Worm (Caenorhabditis elegans) whole organism, young adult: Measurements from ENCODE around the gene dmd-7.

Experiments used
- B0336.3 ChIP-seq: fragments of 200-800 bp; sonication (Bioruptor generic); IDR thresholded peaks from 2 replicates; pipeline ENCODE4 v1.3.6; 2022; ENCODE audit warnings: missing genetic modification characterization, missing compliant biosample characterization
- C06A6.2 ChIP-seq: fragments of 200-800 bp; sonication (Bioruptor generic); conservative IDR thresholded peaks from 2 replicates; pipeline ENCODE4 v1.3.6; 2022; ENCODE audit warnings: missing genetic modification characterization, missing compliant biosample characterization
- D2030.7 ChIP-seq: fragments of 200-800 bp; sonication (Bioruptor generic); IDR thresholded peaks from 2 replicates; pipeline ENCODE4 v1.3.6; 2022; ENCODE audit warnings: missing genetic modification reagents, missing genetic modification characterization, missing compliant biosample characterization
- F10E7.11 ChIP-seq: sonication (generic microtip); optimal IDR thresholded peaks from 2 replicates; lab custom pipeline; 2017; ENCODE audit warnings: mild to moderate bottlenecking, missing genetic modification characterization, moderate library complexity, missing compliant biosample characterization
- F33H1.4 ChIP-seq: fragments of 200-800 bp; sonication (Bioruptor generic); IDR thresholded peaks from 2 replicates; pipeline ENCODE4 v1.3.6; 2022; ENCODE audit warnings: missing genetic modification reagents, missing genetic modification characterization, missing compliant biosample characterization
- F37B4.10 ChIP-seq: fragments of 200-800 bp; sonication (Bioruptor generic); IDR thresholded peaks from 2 replicates; pipeline ENCODE4 v1.3.6; 2022; ENCODE audit warnings: missing genetic modification characterization, missing compliant biosample characterization
- F49E8.2 ChIP-seq: sonication (generic microtip); optimal IDR thresholded peaks from 3 replicates; lab custom pipeline; 2017; ENCODE audit warnings: missing genetic modification characterization, mild to moderate bottlenecking, missing compliant biosample characterization, antibody characterized with exemption, moderate library complexity; ENCODE audit not compliant: insufficient read depth
- F55B11.4 ChIP-seq: sonication (generic microtip); optimal IDR thresholded peaks from 2 replicates; lab custom pipeline; 2016; ENCODE audit warnings: missing compliant biosample characterization, missing genetic modification characterization, borderline replicate concordance; ENCODE audit not compliant: insufficient read depth
- F57A8.1 ChIP-seq: fragments of 200-800 bp; sonication (Bioruptor generic); optimal IDR thresholded peaks from 2 replicates; lab custom pipeline; 2018; ENCODE audit warnings: mild to moderate bottlenecking, missing genetic modification characterization, moderate library complexity, missing compliant biosample characterization
- T07F8.4 ChIP-seq: sonication (generic microtip); optimal IDR thresholded peaks from 2 replicates; lab custom pipeline; 2016; ENCODE audit warnings: mild to moderate bottlenecking, missing genetic modification characterization, moderate library complexity, missing compliant biosample characterization
- Y53F4B.3 ChIP-seq: fragments of 200-800 bp; sonication (Bioruptor generic); IDR thresholded peaks from 2 replicates; pipeline ENCODE4 v1.3.6; 2022; ENCODE audit warnings: missing genetic modification reagents, missing genetic modification characterization, missing compliant biosample characterization
- Y56A3A.18 ChIP-seq: fragments of 200-800 bp; sonication (Bioruptor generic); IDR thresholded peaks from 2 replicates; pipeline ENCODE4 v1.3.6; 2022; ENCODE audit warnings: missing genetic modification reagents, missing genetic modification characterization, missing compliant biosample characterization
- Y67H2A.10 ChIP-seq: fragments of 200-800 bp; sonication (Bioruptor generic); conservative IDR thresholded peaks from 2 replicates; pipeline ENCODE4 v1.3.6; 2022; ENCODE audit warnings: missing genetic modification reagents, missing genetic modification characterization, missing compliant biosample characterization
- attf-5 ChIP-seq: fragments of 200-800 bp; sonication (Bioruptor generic); optimal IDR thresholded peaks from 2 replicates; lab custom pipeline; 2018; ENCODE audit warnings: mild to moderate bottlenecking, missing genetic modification characterization, missing compliant biosample characterization
- ccch-3 ChIP-seq: fragments of 200-800 bp; sonication (Bioruptor generic); optimal IDR thresholded peaks from 2 replicates; lab custom pipeline; 2018; ENCODE audit warnings: mild to moderate bottlenecking, missing genetic modification characterization, missing compliant biosample characterization
- ceh-27 ChIP-seq: fragments of 200-800 bp; sonication (Bioruptor generic); optimal IDR thresholded peaks from 2 replicates; lab custom pipeline; 2018; ENCODE audit warnings: mild to moderate bottlenecking, missing genetic modification characterization, moderate library complexity, missing compliant biosample characterization
- ceh-40 ChIP-seq: fragments of 200-800 bp; sonication (Bioruptor generic); IDR thresholded peaks from 2 replicates; pipeline ENCODE4 v1.3.6; 2022; ENCODE audit warnings: missing genetic modification characterization, missing compliant biosample characterization
- ceh-79 ChIP-seq: sonication (generic microtip); optimal IDR thresholded peaks from 2 replicates; lab custom pipeline; 2017; ENCODE audit warnings: mild to moderate bottlenecking, missing genetic modification characterization, missing compliant biosample characterization
- ceh-91 ChIP-seq: fragments of 200-800 bp; sonication (Bioruptor generic); IDR thresholded peaks from 2 replicates; pipeline ENCODE4 v1.3.6; 2022; ENCODE audit warnings: missing genetic modification reagents, missing genetic modification characterization, missing compliant biosample characterization
- egl-18 ChIP-seq: fragments of 200-800 bp; sonication (Bioruptor generic); IDR thresholded peaks from 2 replicates; pipeline ENCODE4 v1.3.6; 2022; ENCODE audit warnings: missing genetic modification reagents, missing genetic modification characterization, missing compliant biosample characterization
- egrh-3 ChIP-seq: fragments of 200-800 bp; sonication (Bioruptor generic); IDR thresholded peaks from 2 replicates; pipeline ENCODE4 v1.3.6; 2022; ENCODE audit warnings: missing genetic modification reagents, missing genetic modification characterization, missing compliant biosample characterization
- ets-4 ChIP-seq: fragments of 200-800 bp; sonication (Bioruptor generic); optimal IDR thresholded peaks from 2 replicates; lab custom pipeline; 2018; ENCODE audit warnings: mild to moderate bottlenecking, missing genetic modification characterization, missing compliant biosample characterization
- him-1 ChIP-seq: sonication (generic microtip); optimal IDR thresholded peaks from 2 replicates; lab custom pipeline; 2016; ENCODE audit warnings: missing genotype, missing genetic modification reagents, missing genetic modification characterization, missing compliant biosample characterization
- lag-1 ChIP-seq: fragments of 200-800 bp; sonication (Bioruptor generic); IDR thresholded peaks from 2 replicates; pipeline ENCODE4 v1.3.6; 2022; ENCODE audit warnings: missing genetic modification reagents, missing genetic modification characterization, missing compliant biosample characterization
- lir-1 ChIP-seq: fragments of 200-800 bp; sonication (Bioruptor generic); conservative IDR thresholded peaks from 2 replicates; pipeline ENCODE4 v1.3.6; 2022; ENCODE audit warnings: missing genetic modification reagents, missing genetic modification characterization, missing compliant biosample characterization
- lsl-1 ChIP-seq: fragments of 200-800 bp; sonication (Bioruptor generic); optimal IDR thresholded peaks from 2 replicates; lab custom pipeline; 2018; ENCODE audit warnings: mild to moderate bottlenecking, missing genetic modification characterization, moderate library complexity, missing compliant biosample characterization
- madf-10 ChIP-seq: sonication (generic microtip); optimal IDR thresholded peaks from 2 replicates; lab custom pipeline; 2016; ENCODE audit warnings: mild to moderate bottlenecking, missing genetic modification characterization, missing compliant biosample characterization
- madf-6 ChIP-seq: fragments of 200-800 bp; sonication (Bioruptor generic); IDR thresholded peaks from 2 replicates; pipeline ENCODE4 v1.3.6; 2022; ENCODE audit warnings: missing genetic modification reagents, missing genetic modification characterization, missing compliant biosample characterization
- madf-8 ChIP-seq: fragments of 200-800 bp; sonication (Bioruptor generic); conservative IDR thresholded peaks from 2 replicates; pipeline ENCODE4 v1.3.6; 2022; ENCODE audit warnings: missing genetic modification reagents, missing genetic modification characterization, missing compliant biosample characterization
- nhr-120 ChIP-seq: fragments of 200-800 bp; sonication (Bioruptor generic); IDR thresholded peaks from 2 replicates; pipeline ENCODE4 v1.3.6; 2022; ENCODE audit warnings: missing genetic modification characterization, missing compliant biosample characterization
- nhr-80 ChIP-seq: sonication (generic microtip); optimal IDR thresholded peaks from 2 replicates; lab custom pipeline; 2016; ENCODE audit warnings: missing genetic modification characterization, missing compliant biosample characterization
- nhr-90 ChIP-seq: sonication (generic microtip); optimal IDR thresholded peaks from 2 replicates; lab custom pipeline; 2016; ENCODE audit warnings: missing genotype, mild to moderate bottlenecking, missing genetic modification characterization, missing compliant biosample characterization
- rcor-1 ChIP-seq: fragments of 200-800 bp; sonication (Bioruptor generic); IDR thresholded peaks from 2 replicates; pipeline ENCODE4 v1.3.6; 2022; ENCODE audit warnings: missing genetic modification reagents, missing genetic modification characterization, missing compliant biosample characterization
- repo-1 ChIP-seq: sonication (generic microtip); optimal IDR thresholded peaks from 2 replicates; lab custom pipeline; 2017; ENCODE audit warnings: mild to moderate bottlenecking, missing genetic modification characterization, missing compliant biosample characterization
- rpc-1 ChIP-seq, 2 experiments: fragments of 150-350 bp in 1 of 2; sonication (generic microtip) in 1 of 2; optimal IDR thresholded peaks; 2 replicates each; lab custom pipeline; 2014 to 2018; ENCODE audit warnings: missing biosample characterization in 1 of 2, missing genetic modification characterization in 1 of 2, missing genetic modification reagents in 1 of 2, missing genotype in 1 of 2
- sdz-38 ChIP-seq: sonication (generic microtip); optimal IDR thresholded peaks from 2 replicates; lab custom pipeline; 2016; ENCODE audit warnings: missing genotype, missing genetic modification characterization, missing compliant biosample characterization
- snpc-1.1 ChIP-seq: sonication (generic microtip); optimal IDR thresholded peaks from 2 replicates; lab custom pipeline; 2017; ENCODE audit warnings: missing genetic modification characterization, mild to moderate bottlenecking, missing compliant biosample characterization, antibody characterized with exemption, moderate library complexity, missing genotype, missing genetic modification reagents; ENCODE audit not compliant: insufficient read depth
- snpc-1.3 ChIP-seq: sonication (generic microtip); optimal IDR thresholded peaks from 2 replicates; lab custom pipeline; 2017; ENCODE audit warnings: missing genetic modification characterization, mild to moderate bottlenecking, missing compliant biosample characterization, antibody characterized with exemption, moderate library complexity, missing genotype, missing genetic modification reagents; ENCODE audit not compliant: insufficient read depth
- snpc-3.4 ChIP-seq: sonication (generic microtip); optimal IDR thresholded peaks from 2 replicates; lab custom pipeline; 2017; ENCODE audit warnings: missing genetic modification characterization, mild to moderate bottlenecking, missing compliant biosample characterization, antibody characterized with exemption, moderate library complexity, missing genotype, missing genetic modification reagents
- sptf-2 ChIP-seq: fragments of 200-800 bp; sonication (Bioruptor generic); optimal IDR thresholded peaks from 2 replicates; lab custom pipeline; 2018; ENCODE audit warnings: mild to moderate bottlenecking, missing genetic modification characterization, missing compliant biosample characterization
- tbp1 ChIP-seq: fragments of 200-800 bp; sonication (Bioruptor generic); optimal IDR thresholded peaks from 2 replicates; lab custom pipeline; 2018; ENCODE audit warnings: mild to moderate bottlenecking, missing genetic modification characterization, missing compliant biosample characterization
- xnd-1 ChIP-seq: sonication (generic microtip); optimal IDR thresholded peaks from 2 replicates; lab custom pipeline; 2016; ENCODE audit warnings: missing genotype, missing genetic modification reagents, missing genetic modification characterization, missing compliant biosample characterization
- ztf-26 ChIP-seq: sonication (generic microtip); optimal IDR thresholded peaks from 2 replicates; lab custom pipeline; 2017; ENCODE audit warnings: missing genetic modification characterization, missing compliant biosample characterization
- ztf-28 ChIP-seq: fragments of 200-800 bp; sonication (Bioruptor generic); IDR thresholded peaks from 2 replicates; pipeline ENCODE4 v1.3.6; 2022; ENCODE audit warnings: missing genetic modification reagents, missing genetic modification characterization, missing compliant biosample characterization

Gene dmd-7

DNA sequence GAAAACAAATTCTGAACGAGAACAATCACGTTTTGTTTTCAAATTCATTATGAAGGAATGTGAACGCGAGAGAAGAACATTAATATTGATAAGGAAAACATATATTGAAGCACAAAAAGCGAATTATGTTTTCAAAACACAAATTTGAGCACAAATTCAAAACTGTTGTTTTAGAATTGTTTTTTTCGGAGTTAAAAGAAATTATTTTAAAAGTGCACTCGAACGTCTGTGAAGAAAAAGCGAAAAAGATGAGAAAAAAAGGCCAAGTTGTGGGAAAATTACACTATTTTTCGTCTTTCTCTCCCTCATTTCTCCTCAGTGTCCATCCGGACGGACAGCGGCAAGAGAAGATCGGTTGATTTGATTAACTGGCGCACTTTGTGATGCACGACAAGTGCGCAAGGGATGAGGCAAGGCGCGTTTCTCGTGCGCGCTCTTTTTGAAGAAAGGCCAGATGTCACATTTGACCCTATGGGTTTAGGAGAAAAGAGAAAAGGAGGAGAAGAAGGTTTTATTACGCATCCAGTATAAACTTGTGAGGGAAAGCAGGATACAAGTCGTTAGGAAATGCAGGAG, 20.6 kb downstream of the dmd-7 start, which contains the start of gene mrck-1 (continued):
- peak; percentile 71; the same call in 1 of the 2 replicates for TF ChIP-seq egl-18 (GFP tag; lab: Robert Waterston, UW)
- no peak for TF ChIP-seq nhr-120 (GFP tag; lab: Robert Waterston, UW)
- peak; percentile 74 for TF ChIP-seq ztf-26 (tag; lab: Kevin White, UChicago)
- no peak for TF ChIP-seq ceh-91 (GFP tag; lab: Robert Waterston, UW)
- no peak for TF ChIP-seq Y53F4B.3 (GFP tag; lab: Robert Waterston, UW)
- TF ChIP-seq F37B4.10 (GFP tag; lab: Robert Waterston, UW): no peak
- peak; percentile 57 for TF ChIP-seq tbp1
- no peak for TF ChIP-seq sdz-38 (tag; lab: Kevin White, UChicago)
- peak; percentile 88 for TF ChIP-seq madf-10 (tag; lab: Kevin White, UChicago)
- no peak for TF ChIP-seq ceh-40 (GFP tag; lab: Robert Waterston, UW)
- TF ChIP-seq him-1 (tag; lab: Kevin White, UChicago): no peak
- TF ChIP-seq xnd-1 (tag; lab: Kevin White, UChicago): no peak
- TF ChIP-seq ztf-28 (GFP tag; lab: Robert Waterston, UW): no peak
- TF ChIP-seq rcor-1: peak; percentile 85
- peak; percentile 52 for TF ChIP-seq lir-1 (GFP tag; lab: Robert Waterston, UW)
- no peak for TF ChIP-seq F57A8.1 (GFP tag; lab: Kevin White, UChicago)
- no peak for TF ChIP-seq ccch-3
- no peak for TF ChIP-seq ets-4 (GFP tag; lab: Kevin White, UChicago)
- TF ChIP-seq ceh-79 (tag; lab: Kevin White, UChicago): no peak
- TF ChIP-seq snpc-1.3 (tag; lab: Kevin White, UChicago): no peak
- peak; percentile 91 for TF ChIP-seq ceh-27 (GFP tag; lab: Kevin White, UChicago)
- no peak for TF ChIP-seq egrh-3
- peak; percentile 81 for TF ChIP-seq attf-5 (GFP tag; lab: Kevin White, UChicago)
- no peak for TF ChIP-seq snpc-3.4 (tag; lab: Kevin White, UChicago)
- TF ChIP-seq B0336.3 (GFP tag; lab: Robert Waterston, UW): peak; percentile 80
- TF ChIP-seq Y56A3A.18: peak; percentile 37; the same call in 1 of the 2 replicates
- peak; percentile 58 for TF ChIP-seq F33H1.4 (GFP tag; lab: Robert Waterston, UW)
- no peak for TF ChIP-seq rpc-1 (optimal IDR thresholded peaks at IDR 0.05; lab: Kevin White, UChicago)
- no peak for TF ChIP-seq rpc-1 (tag; optimal IDR thresholded peaks at IDR 0.05; lab: Kevin White, UChicago)
- no peak for TF ChIP-seq Y67H2A.10 (GFP tag; lab: Robert Waterston, UW)
- TF ChIP-seq madf-8: peak; percentile 24; the same call in 1 of the 2 replicates
- TF ChIP-seq F55B11.4: no peak
- peak; percentile 63 for TF ChIP-seq repo-1
- no peak for TF ChIP-seq snpc-1.1 (tag; lab: Kevin White, UChicago)
- TF ChIP-seq nhr-80 (tag; lab: Kevin White, UChicago): peak; percentile 87
- TF ChIP-seq, all 124 proteins: peak for 53

DNA sequence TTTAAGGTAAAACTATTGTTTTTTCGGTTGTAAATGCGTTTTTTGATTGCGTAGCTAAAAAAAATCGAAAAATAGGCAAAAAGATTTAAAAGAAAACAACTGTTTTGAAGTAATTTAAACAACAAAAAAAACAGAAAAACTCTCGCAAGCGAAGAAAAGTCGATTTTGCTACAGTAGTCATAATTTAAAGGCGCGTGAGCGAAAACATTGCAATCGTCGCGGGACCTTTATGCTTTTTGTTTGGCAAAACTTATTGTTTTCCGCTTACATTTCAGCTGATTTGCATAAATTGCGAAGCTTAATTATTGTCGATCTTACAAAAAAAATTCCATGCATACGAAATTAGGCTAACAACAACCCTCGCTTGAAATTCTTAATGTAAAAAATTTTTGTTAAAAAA, 21.2 kb downstream of the dmd-7 start:
- TF ChIP-seq madf-8 (peak; percentile 85), F10E7.11 (tag; lab: Kevin White, UChicago) (no peak), lag-1 (no peak), C06A6.2 (GFP tag; lab: Robert Waterston, UW) (no peak), lsl-1 (GFP tag; lab: Kevin White, UChicago) (peak; percentile 91), madf-6 (GFP tag; lab: Robert Waterston, UW) (peak; percentile 91), D2030.7 (GFP tag; lab: Robert Waterston, UW) (peak; percentile 44; the same call in 1 of the 2 replicates), F33H1.4 (GFP tag; lab: Robert Waterston, UW) (peak; percentile 87), T07F8.4 (no peak), nhr-90 (tag; lab: Kevin White, UChicago) (no peak), ceh-91 (GFP tag; lab: Robert Waterston, UW) (0 out of 2 replicates have a peak, but pooled peaks have one; percentile 31), sptf-2 (GFP tag; lab: Kevin White, UChicago) (no peak), ztf-28 (GFP tag; lab: Robert Waterston, UW) (no peak), xnd-1 (tag; lab: Kevin White, UChicago) (peak; percentile 89), him-1 (tag; lab: Kevin White, UChicago) (no peak), F49E8.2 (tag; lab: Kevin White, UChicago) (peak; percentile 26)
